Fruit fly (Drosophila melanogaster) whole organism, embryonic: ENCODE data around the gene CG11251.

ENCODE experiments used
- Awh ChIP-seq: fragments of 200-800 bp; sonication (Bioruptor generic); IDR thresholded peaks from 2 replicates; pipeline ENCODE4, ENCODE4 v1.3.6; 2022; ENCODE audit warnings: missing biosample characterization, missing genetic modification characterization
- B-H1 ChIP-seq: fragments of 200-800 bp; sonication (Bioruptor generic); IDR thresholded peaks from 3 replicates; pipeline ENCODE4 v1.3.6; 2022; ENCODE audit warnings: missing biosample characterization, missing genetic modification characterization
- Blimp-1 ChIP-seq: fragments of 200-800 bp; sonication (Bioruptor generic); optimal IDR thresholded peaks from 3 replicates; lab custom pipeline; 2018; ENCODE audit warnings: missing biosample characterization, missing genetic modification characterization, mild to moderate bottlenecking, moderate library complexity, missing genetic modification reagents
- CG10431 ChIP-seq: fragments of 200-800 bp; sonication (Bioruptor generic); optimal IDR thresholded peaks from 3 replicates; lab custom pipeline; 2018; ENCODE audit warnings: missing biosample characterization, mild to moderate bottlenecking, missing genetic modification characterization
- CG10543 ChIP-seq: fragments of 200-800 bp; sonication (Bioruptor generic); optimal IDR thresholded peaks from 3 replicates; lab custom pipeline; 2017; ENCODE audit warnings: missing biosample characterization, mild to moderate bottlenecking, missing genetic modification characterization, moderate library complexity
- CG11085 ChIP-seq: fragments of 200-800 bp; sonication (Bioruptor generic); IDR thresholded peaks from 2 replicates; pipeline ENCODE4 v1.3.6; 2022; ENCODE audit warnings: missing biosample characterization, missing genetic modification characterization
- CG11456 ChIP-seq: fragments of 200-800 bp; sonication (Bioruptor generic); IDR thresholded peaks from 3 replicates; pipeline ENCODE4 v1.3.6; 2022; ENCODE audit warnings: missing biosample characterization, missing genetic modification characterization
- CG11504 ChIP-seq: fragments of 200-800 bp; sonication (Bioruptor generic); optimal IDR thresholded peaks from 3 replicates; lab custom pipeline; 2019; ENCODE audit warnings: missing biosample characterization, mild to moderate bottlenecking, missing genetic modification characterization, moderate library complexity
- CG11723 ChIP-seq: fragments of 200-800 bp; sonication (Bioruptor generic); optimal IDR thresholded peaks from 2 replicates; lab custom pipeline; 2017; ENCODE audit warnings: missing biosample characterization, mild to moderate bottlenecking, missing genetic modification characterization
- CG12769 ChIP-seq: fragments of 200-800 bp; sonication (Bioruptor generic); optimal IDR thresholded peaks from 2 replicates; lab custom pipeline; 2019; ENCODE audit warnings: missing biosample characterization, mild to moderate bottlenecking, missing genetic modification characterization, moderate library complexity
- CG15269 ChIP-seq: fragments of 200-800 bp; sonication (Bioruptor generic); optimal IDR thresholded peaks from 2 replicates; lab custom pipeline; 2018; ENCODE audit warnings: missing biosample characterization, mild to moderate bottlenecking, missing genetic modification characterization, moderate library complexity
- CG15601 ChIP-seq: fragments of 200-800 bp; sonication (Bioruptor generic); optimal IDR thresholded peaks from 3 replicates; lab custom pipeline; 2019; ENCODE audit warnings: missing biosample characterization, mild to moderate bottlenecking, missing genetic modification characterization, moderate library complexity
- CG1602 ChIP-seq: fragments of 200-800 bp; sonication (Bioruptor generic); optimal IDR thresholded peaks from 3 replicates; lab custom pipeline; 2016; ENCODE audit warnings: missing biosample characterization, missing genetic modification characterization
- CG16863 ChIP-seq: fragments of 200-800 bp; sonication (Bioruptor generic); optimal IDR thresholded peaks from 3 replicates; lab custom pipeline; 2016; ENCODE audit warnings: missing biosample characterization, missing genetic modification characterization
- CG17361 ChIP-seq: fragments of 200-800 bp; sonication (Bioruptor generic); IDR thresholded peaks from 3 replicates; pipeline ENCODE4 v1.3.6; 2022; ENCODE audit warnings: missing biosample characterization, missing genetic modification characterization
- CG17829 ChIP-seq: fragments of 200-800 bp; optimal IDR thresholded peaks from 2 replicates; lab custom pipeline; 2019; ENCODE audit warnings: missing biosample characterization, mild to moderate bottlenecking, missing genetic modification characterization, moderate library complexity
- CG2202 ChIP-seq: fragments of 200-800 bp; sonication (Bioruptor generic); optimal IDR thresholded peaks from 2 replicates; lab custom pipeline; 2018; ENCODE audit warnings: missing biosample characterization, mild to moderate bottlenecking, missing genetic modification characterization
- CG31441 ChIP-seq: fragments of 200-800 bp; sonication (Bioruptor generic); IDR thresholded peaks from 2 replicates; pipeline ENCODE4 v1.3.6; 2022; ENCODE audit warnings: missing biosample characterization, missing genetic modification characterization
- CG32532 ChIP-seq: fragments of 200-800 bp; sonication (Bioruptor generic); IDR thresholded peaks from 2 replicates; pipeline ENCODE4 v1.3.6; 2022; ENCODE audit warnings: missing biosample characterization, missing genetic modification characterization
- CG4328 ChIP-seq: fragments of 200-800 bp; sonication (Bioruptor generic); optimal IDR thresholded peaks from 3 replicates; lab custom pipeline; 2017; ENCODE audit warnings: missing biosample characterization, missing genetic modification reagents, missing genetic modification characterization
- CG43689 ChIP-seq: fragments of 200-800 bp; sonication (Bioruptor generic); IDR thresholded peaks from 2 replicates; pipeline ENCODE4 v1.3.6; 2022; ENCODE audit warnings: missing biosample characterization, missing genetic modification characterization
- CG6254 ChIP-seq: fragments of 200-800 bp; sonication (Bioruptor generic); optimal IDR thresholded peaks from 3 replicates; lab custom pipeline; 2017; ENCODE audit warnings: mild to moderate bottlenecking, missing biosample characterization, missing genetic modification reagents, missing genetic modification characterization
- CG6689 ChIP-seq: fragments of 200-800 bp; sonication (Bioruptor generic); IDR thresholded peaks from 2 replicates; pipeline ENCODE4 v1.3.6; 2022; ENCODE audit warnings: missing biosample characterization, missing genetic modification characterization
- CG8089 ChIP-seq: fragments of 200-800 bp; sonication (Bioruptor generic); optimal IDR thresholded peaks from 3 replicates; lab custom pipeline; 2016; ENCODE audit warnings: missing biosample characterization, missing genetic modification characterization
- CG9817 ChIP-seq: fragments of 200-800 bp; sonication (Bioruptor generic); optimal IDR thresholded peaks from 2 replicates; lab custom pipeline; 2018; ENCODE audit warnings: missing biosample characterization, mild to moderate bottlenecking, missing genetic modification characterization, moderate library complexity
- CkIIα-i1 ChIP-seq: fragments of 200-800 bp; sonication (Bioruptor generic); IDR thresholded peaks from 2 replicates; pipeline ENCODE4 v1.3.6; 2022; ENCODE audit warnings: missing biosample characterization, missing genetic modification characterization
- Dp ChIP-seq: fragments of 200-800 bp; sonication (Bioruptor generic); optimal IDR thresholded peaks from 2 replicates; lab custom pipeline; 2018; ENCODE audit warnings: missing biosample characterization, mild to moderate bottlenecking, missing genetic modification characterization, moderate library complexity
- H15 ChIP-seq: fragments of 200-800 bp; sonication (Bioruptor generic); IDR thresholded peaks from 3 replicates; pipeline ENCODE4 v1.3.6; 2022; ENCODE audit warnings: missing biosample characterization, missing genetic modification characterization
- HLHmδ ChIP-seq: fragments of 200-800 bp; sonication (Bioruptor generic); optimal IDR thresholded peaks from 2 replicates; lab custom pipeline; 2018; ENCODE audit warnings: missing biosample characterization, mild to moderate bottlenecking, missing genetic modification characterization, moderate library complexity
- Hr78 ChIP-seq, 2 experiments: fragments of 200-800 bp in 1 of 2; fragments of >200 bp in 1 of 2; sonication (Bioruptor generic) in 1 of 2; optimal IDR thresholded peaks; 2 replicates each; lab custom pipeline; 2017 to 2019; ENCODE audit warnings: missing biosample characterization in 2 of 2, missing genetic modification characterization in 2 of 2, mild to moderate bottlenecking in 1 of 2, moderate library complexity in 1 of 2
- MTF-1 ChIP-seq: fragments of 200-800 bp; sonication (Bioruptor generic); optimal IDR thresholded peaks from 2 replicates; lab custom pipeline; 2018; ENCODE audit warnings: missing biosample characterization, mild to moderate bottlenecking, missing genetic modification characterization, borderline replicate concordance
- Side ChIP-seq: fragments of 200-800 bp; sonication (Bioruptor generic); optimal IDR thresholded peaks from 2 replicates; lab custom pipeline; 2016; ENCODE audit warnings: missing biosample characterization, missing genetic modification characterization
- Spps ChIP-seq: fragments of 200-800 bp; sonication (Bioruptor generic); optimal IDR thresholded peaks from 2 replicates; lab custom pipeline; 2018; ENCODE audit warnings: missing biosample characterization, mild to moderate bottlenecking, missing genetic modification characterization
- Sry-δ ChIP-seq: fragments of 200-800 bp; sonication (Bioruptor generic); optimal IDR thresholded peaks from 2 replicates; lab custom pipeline; 2016; ENCODE audit warnings: missing biosample characterization, missing genetic modification characterization
- bowl ChIP-seq: fragments of 200-800 bp; sonication (Bioruptor generic); IDR thresholded peaks from 2 replicates; pipeline ENCODE4 v1.3.6; 2022; ENCODE audit warnings: missing biosample characterization, missing genetic modification characterization
- dmrt99B ChIP-seq: fragments of 200-800 bp; sonication (Bioruptor generic); optimal IDR thresholded peaks from 2 replicates; lab custom pipeline; 2018; ENCODE audit warnings: missing biosample characterization, mild to moderate bottlenecking, missing genetic modification characterization, moderate library complexity
- fd96Cb ChIP-seq: fragments of 200-800 bp; sonication (Bioruptor generic); optimal IDR thresholded peaks from 2 replicates; lab custom pipeline; 2018; ENCODE audit warnings: missing biosample characterization, mild to moderate bottlenecking, missing genetic modification characterization, moderate library complexity
- gem ChIP-seq: fragments of 200-800 bp; sonication (Bioruptor generic); optimal IDR thresholded peaks from 2 replicates; lab custom pipeline; 2019; ENCODE audit warnings: missing biosample characterization, mild to moderate bottlenecking, missing genetic modification characterization, moderate library complexity
- gro ChIP-seq: fragments of 200-800 bp; sonication (Bioruptor generic); optimal IDR thresholded peaks from 2 replicates; lab custom pipeline; 2016; ENCODE audit warnings: missing biosample characterization, missing genetic modification characterization
- her ChIP-seq: fragments of 200-800 bp; sonication (Bioruptor generic); optimal IDR thresholded peaks from 2 replicates; lab custom pipeline; 2016; ENCODE audit warnings: missing biosample characterization, missing genetic modification characterization
- hth ChIP-seq: fragments of >200 bp; optimal IDR thresholded peaks from 2 replicates; lab custom pipeline; 2017; ENCODE audit warnings: inconsistent platforms
- insv ChIP-seq, 2 experiments: fragments of 200-800 bp; sonication (Bioruptor generic); optimal IDR thresholded peaks; 3 replicates each; lab custom pipeline; 2016 to 2018; ENCODE audit warnings: missing biosample characterization in 2 of 2, missing genetic modification characterization in 2 of 2
- lmd ChIP-seq: fragments of 200-800 bp; sonication (Bioruptor generic); IDR thresholded peaks from 2 replicates; pipeline ENCODE4 v1.3.6; 2022; ENCODE audit warnings: missing biosample characterization, missing genetic modification characterization
- mirr ChIP-seq: fragments of 200-800 bp; sonication (Bioruptor generic); optimal IDR thresholded peaks from 3 replicates; lab custom pipeline; 2018; ENCODE audit warnings: missing biosample characterization, mild to moderate bottlenecking, missing genetic modification characterization
- p53 ChIP-seq: fragments of 200-800 bp; sonication (Bioruptor generic); optimal IDR thresholded peaks from 2 replicates; lab custom pipeline; 2016; ENCODE audit warnings: missing biosample characterization, missing genetic modification characterization
- seq ChIP-seq: fragments of 200-800 bp; sonication (Bioruptor generic); IDR thresholded peaks from 2 replicates; pipeline ENCODE4 v1.3.6; 2022; ENCODE audit warnings: missing biosample characterization, missing genetic modification characterization
- so ChIP-seq: fragments of 200-800 bp; sonication (Bioruptor generic); IDR thresholded peaks from 3 replicates; pipeline ENCODE4 v1.3.6; 2022; ENCODE audit warnings: missing biosample characterization, missing genetic modification characterization
- yki ChIP-seq: fragments of >200 bp; optimal IDR thresholded peaks from 3 replicates; lab custom pipeline; 2018
- zen ChIP-seq: fragments of 200-800 bp; sonication (Bioruptor generic); optimal IDR thresholded peaks from 3 replicates; lab custom pipeline; 2018; ENCODE audit warnings: missing biosample characterization, mild to moderate bottlenecking, missing genetic modification characterization, moderate library complexity

The CG11251 gene

DNA sequence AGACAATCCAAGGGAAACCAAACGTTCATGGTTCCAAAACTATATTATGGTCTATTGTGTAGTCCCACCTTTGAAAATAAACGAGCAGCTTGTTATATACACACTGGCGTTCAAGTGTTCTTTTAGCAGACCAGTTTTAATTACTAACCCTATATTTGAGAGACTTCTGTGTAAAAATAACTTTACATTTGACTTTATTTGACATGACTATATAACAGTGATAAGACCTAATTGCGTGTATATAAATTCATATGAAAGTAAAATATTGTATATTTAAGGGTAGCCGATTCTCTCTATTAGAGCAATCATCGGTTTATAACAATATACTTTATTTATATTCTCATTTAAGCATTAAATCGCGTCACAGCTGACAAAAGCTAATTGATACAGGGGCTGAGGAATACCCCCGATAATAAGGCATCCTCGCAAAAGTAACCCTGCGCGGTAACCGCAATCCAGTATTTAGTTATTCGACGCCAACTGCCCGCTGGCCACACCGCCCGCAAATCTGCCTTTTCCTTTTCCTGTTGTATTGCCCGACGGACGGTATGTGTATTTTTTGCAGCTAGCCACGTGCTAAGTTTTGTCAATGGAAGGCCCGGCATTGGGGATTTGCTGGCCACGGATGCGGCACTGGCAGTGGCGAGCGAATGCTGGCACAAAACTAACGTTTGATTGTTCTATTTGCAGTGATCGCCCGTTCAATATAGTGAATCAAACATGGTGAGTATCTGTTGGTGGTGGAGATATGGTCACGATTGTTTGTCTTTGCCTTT lies 48.3 kb downstream of the CG11251 start, which contains the start of gene RpS4 (continued):
- TF ChIP-seq H15 (GFP tag; lab: Robert Waterston, UW) (peak; percentile 81), CG32532 (GFP tag; lab: Robert Waterston, UW) (peak; percentile 92), CG1602 (GFP tag; lab: Kevin White, UChicago) (peak; percentile 59), CkIIα-i1 (GFP tag; lab: Robert Waterston, UW) (peak; percentile 66), yki (lab: Kevin White, UChicago) (no peak), dmrt99B (tag; lab: Kevin White, UChicago) (peak; percentile 78), HLHmδ (GFP tag; lab: Kevin White, UChicago) (peak; percentile 100), Blimp-1 (GFP tag; lab: Kevin White, UChicago) (peak; percentile 50), B-H1 (GFP tag; lab: Robert Waterston, UW) (peak; percentile 61), CG12769 (peak; percentile 86), CG15601 (tag; lab: Kevin White, UChicago) (peak; percentile 90), Dp (GFP tag; lab: Kevin White, UChicago) (peak; percentile 27), CG11504 (peak; percentile 74), CG11723 (GFP tag; lab: Kevin White, UChicago) (peak; percentile 93), Awh (GFP tag; lab: Robert Waterston, UW) (peak; percentile 92), CG11456 (peak; percentile 95), mirr (GFP tag; lab: Kevin White, UChicago) (peak; percentile 99), hth (no peak), CG10543 (peak; percentile 97), lmd (GFP tag; lab: Robert Waterston, UW) (peak; percentile 82), CG4328 (GFP tag; lab: Kevin White, UChicago) (peak; percentile 93), seq (GFP tag; lab: Robert Waterston, UW) (peak; percentile 81), Spps (peak; percentile 75), Side (GFP tag; lab: Kevin White, UChicago) (peak; percentile 90), zen (tag; lab: Kevin White, UChicago) (peak; percentile 80), CG9817 (tag; lab: Kevin White, UChicago) (peak; percentile 81), CG17829 (tag; lab: Kevin White, UChicago) (peak; percentile 72), gem (peak; percentile 50), bowl (GFP tag; lab: Robert Waterston, UW) (peak; percentile 50; the same call in 1 of the 2 replicates), gro (peak; percentile 93), CG11085 (GFP tag; lab: Robert Waterston, UW) (peak; percentile 77), Hr78 (GFP tag; optimal IDR thresholded peaks at IDR 0.05; lab: Kevin White, UChicago) (peak in 1 of 2 experiments; percentile 28), CG16863 (GFP tag; lab: Kevin White, UChicago) (peak; percentile 76), CG6689 (GFP tag; lab: Robert Waterston, UW) (peak; percentile 65), fd96Cb (tag; lab: Kevin White, UChicago) (peak; percentile 54), CG6254 (GFP tag; lab: Kevin White, UChicago) (peak; percentile 88), CG31441 (GFP tag; lab: Robert Waterston, UW) (peak; percentile 82), MTF-1 (GFP tag; lab: Kevin White, UChicago) (peak; percentile 98), CG43689 (GFP tag; lab: Robert Waterston, UW) (peak; percentile 72; the same call in 1 of the 2 replicates), insv (GFP tag; optimal IDR thresholded peaks at IDR 0.05; lab: Kevin White, UChicago) (peak in 1 of 2 experiments; percentile 80), so (GFP tag; lab: Robert Waterston, UW) (peak; percentile 68; the same call in 1 of the 3 replicates), CG15269 (tag; lab: Kevin White, UChicago) (peak; percentile 85), CG8089 (GFP tag; lab: Kevin White, UChicago) (peak; percentile 80), CG17361 (peak; percentile 89), CG10431 (GFP tag; lab: Kevin White, UChicago) (peak; percentile 98), p53 (GFP tag; lab: Kevin White, UChicago) (peak; percentile 66), CG2202 (peak; percentile 91), her (GFP tag; lab: Kevin White, UChicago) (peak; percentile 93), Sry-δ (GFP tag; lab: Kevin White, UChicago) (peak; percentile 54)
